Worm (Caenorhabditis elegans) whole organism, mixed stage, embryonic: ENCODE results near the gene F40G12.11.

ENCODE experiments used
- bed-3 ChIP-seq: fragments of 200-800 bp; sonication (Bioruptor generic); optimal IDR thresholded peaks from 3 replicates; lab custom pipeline; 2018; ENCODE audit warnings: mild to moderate bottlenecking, missing genetic modification characterization, moderate library complexity, missing compliant biosample characterization
- ceh-43 ChIP-seq: fragments of 200-800 bp; sonication (Bioruptor generic); optimal IDR thresholded peaks from 2 replicates; lab custom pipeline; 2018; ENCODE audit warnings: mild to moderate bottlenecking, missing genetic modification characterization, moderate library complexity, missing compliant biosample characterization
- elt-1 ChIP-seq: sonication (generic microtip); optimal IDR thresholded peaks from 2 replicates; lab custom pipeline; 2017; ENCODE audit warnings: missing genetic modification characterization, mild to moderate bottlenecking, missing compliant biosample characterization, antibody characterized with exemption, moderate library complexity, borderline replicate concordance; ENCODE audit not compliant: insufficient read depth
- lin-13 ChIP-seq: fragments of 150-350 bp; optimal IDR thresholded peaks from 2 replicates; lab custom pipeline; 2014; ENCODE audit warnings: missing biosample characterization, missing genetic modification characterization
- nhr-12 ChIP-seq: fragments of 150-350 bp; optimal IDR thresholded peaks from 2 replicates; lab custom pipeline; 2014; ENCODE audit warnings: missing biosample characterization, missing genetic modification characterization
- nhr-237 ChIP-seq: fragments of 150-350 bp; optimal IDR thresholded peaks from 2 replicates; lab custom pipeline; 2014; ENCODE audit warnings: missing biosample characterization, missing genetic modification characterization
- snpc-4 ChIP-seq: fragments of 150-350 bp; optimal IDR thresholded peaks from 2 replicates; lab custom pipeline; 2014; ENCODE audit warnings: missing biosample characterization, missing genetic modification characterization
- tbx-8 ChIP-seq: fragments of 200-800 bp; sonication (Bioruptor generic); optimal IDR thresholded peaks from 2 replicates; lab custom pipeline; 2018; ENCODE audit warnings: mild to moderate bottlenecking, missing genetic modification characterization, moderate library complexity, missing compliant biosample characterization
- unc-120 ChIP-seq: sonication (generic microtip); optimal IDR thresholded peaks from 2 replicates; lab custom pipeline; 2017; ENCODE audit warnings: missing genetic modification characterization, missing compliant biosample characterization; ENCODE audit not compliant: poor library complexity, severe bottlenecking
- unc-39 ChIP-seq: fragments of 150-350 bp; optimal IDR thresholded peaks from 2 replicates; lab custom pipeline; 2014; ENCODE audit warnings: missing biosample characterization, missing genetic modification characterization
- unc-62 ChIP-seq: fragments of 150-350 bp; optimal IDR thresholded peaks from 2 replicates; lab custom pipeline; 2014; ENCODE audit warnings: missing biosample characterization, missing genetic modification reagents, missing genetic modification characterization

DNA sequence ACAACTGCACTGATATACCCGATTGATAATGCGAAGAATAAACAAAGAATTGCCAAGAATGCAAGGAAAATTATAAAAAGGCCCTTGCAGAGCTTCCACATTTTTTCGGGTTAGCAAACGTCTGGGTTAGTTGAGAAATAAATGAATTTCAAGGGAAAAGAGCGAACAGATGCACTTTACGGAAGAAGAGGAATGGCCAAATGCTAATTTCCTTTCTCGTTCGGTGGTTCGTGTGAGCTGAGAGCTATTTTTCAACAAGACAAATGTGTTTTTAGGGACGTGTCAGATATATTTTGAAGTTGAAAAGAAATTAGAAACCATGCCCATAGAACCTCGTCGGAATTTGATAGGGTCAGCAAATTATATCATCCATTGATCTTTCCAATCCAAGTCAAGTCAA, 25.1 kb upstream of the F40G12.11 start, which contains the start of gene F40G12.2:
- TF ChIP-seq elt-1 (tag; lab: Kevin White, UChicago) = no peak
- TF ChIP-seq ceh-43 (GFP tag; lab: Kevin White, UChicago) = no peak
- TF ChIP-seq nhr-237 (tag; lab: Kevin White, UChicago) = no peak
- no peak for TF ChIP-seq snpc-4 (tag; lab: Kevin White, UChicago)
- TF ChIP-seq bed-3 (GFP tag; lab: Kevin White, UChicago) = no peak
- no peak for TF ChIP-seq unc-120 (tag; lab: Kevin White, UChicago)
- TF ChIP-seq nhr-12 = no peak
- TF ChIP-seq unc-39 = no peak
- no peak for TF ChIP-seq unc-62
- TF ChIP-seq tbx-8 = no peak
- no peak for TF ChIP-seq lin-13
